Fruit fly (Drosophila melanogaster) Kc167 (cell line): ENCODE data around the gene sesB.

Experiments used
- Myc ChIP-seq: fragments of >200 bp; optimal IDR thresholded peaks from 2 replicates; lab custom pipeline; 2017; ENCODE audit warnings: missing external identifiers
- Sin3A ChIP-seq: fragments of >200 bp; optimal IDR thresholded peaks from 2 replicates; lab custom pipeline; 2018; ENCODE audit warnings: missing external identifiers
- h ChIP-seq: fragments of >200 bp; optimal IDR thresholded peaks from 3 replicates; lab custom pipeline; 2018; ENCODE audit warnings: missing external identifiers
- insv ChIP-seq: fragments of >200 bp; optimal IDR thresholded peaks from 3 replicates; lab custom pipeline; 2018; ENCODE audit warnings: missing external identifiers
- psq ChIP-seq: fragments of >200 bp; optimal IDR thresholded peaks from 2 replicates; lab custom pipeline; 2017; ENCODE audit warnings: missing external identifiers
- ttk ChIP-seq: sonication (Bioruptor generic); optimal IDR thresholded peaks from 2 replicates; lab custom pipeline; 2017; ENCODE audit warnings: missing external identifiers

DNA sequence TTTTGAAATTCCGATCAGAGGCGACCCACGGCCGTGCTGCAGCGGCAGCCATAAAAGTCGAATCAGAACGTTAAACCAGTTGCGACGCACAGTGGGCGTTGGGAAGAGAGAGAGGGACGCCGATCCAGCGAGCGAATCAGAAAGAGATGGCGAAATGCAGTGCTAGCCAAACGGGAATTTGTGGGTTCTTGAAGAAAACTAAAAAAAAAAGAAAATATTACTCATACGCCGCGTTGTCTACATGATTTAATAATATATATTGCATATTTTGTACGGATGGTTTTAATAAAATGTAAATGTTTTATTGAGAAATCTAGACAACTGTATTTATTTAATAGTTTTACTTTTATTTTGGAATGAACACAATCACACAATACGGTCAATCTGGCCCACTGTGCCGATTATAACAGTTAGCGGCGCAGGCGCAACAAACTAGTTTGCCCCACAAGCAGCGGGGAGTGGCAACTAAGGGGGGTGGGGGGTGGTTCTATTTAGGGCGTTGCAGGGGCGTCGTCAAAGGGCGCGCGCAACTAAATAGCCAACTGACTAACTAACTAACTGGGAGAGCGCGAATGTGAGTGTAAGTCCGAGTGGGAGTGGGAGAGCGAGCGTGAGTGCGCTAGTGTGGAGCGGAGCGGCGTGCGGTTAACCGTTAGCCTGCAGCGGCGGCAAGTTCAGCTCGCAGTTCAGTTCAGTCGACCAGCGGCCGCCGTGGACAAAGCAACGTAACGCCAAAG lies 14.7 kb downstream of the sesB start, which contains the start of gene CG15211:
- TF ChIP-seq insv (lab: Kevin White, UChicago): peak; percentile 37
- no peak for TF ChIP-seq Myc (lab: Kevin White, UChicago)
- no peak for TF ChIP-seq Sin3A
- TF ChIP-seq psq (lab: Kevin White, UChicago): no peak
- no peak for TF ChIP-seq h (lab: Kevin White, UChicago)
- no peak for TF ChIP-seq ttk (lab: Kevin White, UChicago)
